Fruit fly (Drosophila melanogaster) whole organism, wandering third instar larva: ENCODE data around the gene mus302.

Experiments used
- CG32264 ChIP-seq: fragments of 200-800 bp; sonication (Bioruptor generic); optimal IDR thresholded peaks from 2 replicates; lab custom pipeline; 2016; ENCODE audit warnings: missing biosample characterization, missing genetic modification characterization
- CG9705 ChIP-seq: fragments of 200-800 bp; sonication (Bioruptor generic); optimal IDR thresholded peaks from 2 replicates; lab custom pipeline; 2018; ENCODE audit warnings: missing biosample characterization, mild to moderate bottlenecking, missing genetic modification characterization
- CrebA ChIP-seq: fragments of 200-800 bp; sonication (Bioruptor generic); optimal IDR thresholded peaks from 2 replicates; lab custom pipeline; 2016; ENCODE audit warnings: missing biosample characterization, mild to moderate bottlenecking, missing genetic modification characterization, borderline replicate concordance
- Dif ChIP-seq: fragments of 200-275, 200-300 bp; sonication (Bioruptor generic); optimal IDR thresholded peaks from 2 replicates; lab custom pipeline; 2018; ENCODE audit warnings: missing biosample characterization, missing genetic modification characterization; ENCODE audit not compliant: partially characterized antibody
- GATAd ChIP-seq: sonication (Bioruptor generic); optimal IDR thresholded peaks from 2 replicates; lab custom pipeline; 2016; ENCODE audit warnings: missing biosample characterization, missing genetic modification characterization
- HLH106 ChIP-seq: fragments of 200-800 bp; optimal IDR thresholded peaks from 3 replicates; lab custom pipeline; 2019; ENCODE audit warnings: missing biosample characterization, mild to moderate bottlenecking, missing genetic modification characterization, moderate library complexity
- Hr83 ChIP-seq: fragments of 200-300 bp; sonication (Bioruptor generic); optimal IDR thresholded peaks from 2 replicates; lab custom pipeline; 2016; ENCODE audit warnings: missing biosample characterization, mild to moderate bottlenecking, missing genetic modification characterization, moderate library complexity; ENCODE audit not compliant: poor library complexity, severe bottlenecking
- Jra ChIP-seq: sonication (Bioruptor generic); optimal IDR thresholded peaks from 2 replicates; lab custom pipeline; 2016; ENCODE audit warnings: missing biosample characterization, missing genetic modification characterization
- Myc ChIP-seq: fragments of >200 bp; optimal IDR thresholded peaks from 2 replicates; lab custom pipeline; 2017
- N ChIP-seq: fragments of >200 bp; optimal IDR thresholded peaks from 2 replicates; lab custom pipeline; 2018; ENCODE audit warnings: missing biosample characterization, missing external identifiers, missing genetic modification characterization
- OdsH ChIP-seq: fragments of 200-800 bp; sonication (Bioruptor generic); optimal IDR thresholded peaks from 2 replicates; lab custom pipeline; 2016; ENCODE audit warnings: missing biosample characterization, mild to moderate bottlenecking, missing genetic modification characterization
- Rel ChIP-seq, 2 experiments: fragments of 200-800 bp; sonication (Bioruptor generic) in 1 of 2; optimal IDR thresholded peaks; 2 replicates in 1 of 2; 3 replicates in 1 of 2; lab custom pipeline; 2016 to 2019; ENCODE audit warnings: mild to moderate bottlenecking in 2 of 2, missing biosample characterization in 2 of 2, missing genetic modification characterization in 2 of 2, moderate library complexity in 1 of 2
- Sp1 ChIP-seq: fragments of 200-800 bp; sonication (Bioruptor generic); optimal IDR thresholded peaks from 3 replicates; lab custom pipeline; 2019; ENCODE audit warnings: missing biosample characterization, mild to moderate bottlenecking, missing genetic modification characterization, moderate library complexity
- br ChIP-seq: fragments of 200-800 bp; sonication (Bioruptor generic); optimal IDR thresholded peaks from 2 replicates; lab custom pipeline; 2016; ENCODE audit warnings: missing biosample characterization, missing genetic modification characterization
- brk ChIP-seq: fragments of 200-800 bp; sonication (Bioruptor generic); optimal IDR thresholded peaks from 2 replicates; lab custom pipeline; 2016; ENCODE audit warnings: missing biosample characterization, mild to moderate bottlenecking, missing genetic modification characterization
- dl ChIP-seq, 2 experiments: fragments of 175-275, 200-275 bp in 1 of 2; fragments of 200-275 bp in 1 of 2; sonication (Bioruptor generic); optimal IDR thresholded peaks; lab custom pipeline; 2018; ENCODE audit warnings: mild to moderate bottlenecking in 2 of 2, missing biosample characterization in 2 of 2, missing genetic modification characterization in 2 of 2, moderate library complexity in 2 of 2; ENCODE audit not compliant: partially characterized antibody in 2 of 2, insufficient read depth in 1 of 2
- dsf ChIP-seq: sonication (Bioruptor generic); optimal IDR thresholded peaks from 2 replicates; lab custom pipeline; 2016; ENCODE audit warnings: missing biosample characterization, missing genetic modification characterization, borderline replicate concordance
- ey ChIP-seq: fragments of 200-800 bp; sonication (Bioruptor generic); optimal IDR thresholded peaks from 2 replicates; lab custom pipeline; 2016; ENCODE audit warnings: missing biosample characterization, missing genetic modification characterization
- foxo ChIP-seq, 2 experiments: fragments of 200-800 bp; sonication (Bioruptor generic); optimal IDR thresholded peaks; 2 replicates in 1 of 2; 3 replicates in 1 of 2; lab custom pipeline; 2016 to 2017; ENCODE audit warnings: missing biosample characterization in 2 of 2, missing genetic modification characterization in 2 of 2
- fru ChIP-seq: fragments of 200-800 bp; sonication (Bioruptor generic); optimal IDR thresholded peaks from 3 replicates; lab custom pipeline; 2016; ENCODE audit warnings: missing biosample characterization, mild to moderate bottlenecking, missing genetic modification characterization
- h ChIP-seq: fragments of 200-800 bp; sonication (Bioruptor generic); optimal IDR thresholded peaks from 3 replicates; lab custom pipeline; 2016; ENCODE audit warnings: missing biosample characterization, mild to moderate bottlenecking, missing genetic modification characterization
- jim ChIP-seq: fragments of 175-275, 200-325 bp; sonication (Bioruptor generic); optimal IDR thresholded peaks from 2 replicates; lab custom pipeline; 2016; ENCODE audit warnings: missing biosample characterization, mild to moderate bottlenecking, missing genetic modification characterization
- lola ChIP-seq: fragments of >200 bp; optimal IDR thresholded peaks from 2 replicates; lab custom pipeline; 2017; ENCODE audit warnings: missing biosample characterization, missing genetic modification characterization
- psq ChIP-seq: fragments of 200-800 bp; sonication (Bioruptor generic); optimal IDR thresholded peaks from 3 replicates; lab custom pipeline; 2017; ENCODE audit warnings: missing biosample characterization, mild to moderate bottlenecking, missing genetic modification characterization, moderate library complexity
- rgr ChIP-seq: fragments of 200-800 bp; sonication (Bioruptor generic); optimal IDR thresholded peaks from 3 replicates; lab custom pipeline; 2016; ENCODE audit warnings: missing biosample characterization, mild to moderate bottlenecking, missing genetic modification characterization
- sage ChIP-seq: fragments of 200-800 bp; sonication (Bioruptor generic); optimal IDR thresholded peaks from 2 replicates; lab custom pipeline; 2016; ENCODE audit warnings: missing biosample characterization, mild to moderate bottlenecking, missing genetic modification characterization
- sv ChIP-seq: fragments of 200-800 bp; sonication (Bioruptor generic); optimal IDR thresholded peaks from 3 replicates; lab custom pipeline; 2016; ENCODE audit warnings: missing biosample characterization, missing genetic modification characterization
- usp ChIP-seq: fragments of >200 bp; optimal IDR thresholded peaks from 2 replicates; lab custom pipeline; 2017; ENCODE audit warnings: missing biosample characterization, missing genetic modification characterization
- woc ChIP-seq: sonication (Bioruptor generic); optimal IDR thresholded peaks from 2 replicates; lab custom pipeline; 2016; ENCODE audit warnings: missing biosample characterization, mild to moderate bottlenecking, missing genetic modification characterization

mus302 gene

DNA sequence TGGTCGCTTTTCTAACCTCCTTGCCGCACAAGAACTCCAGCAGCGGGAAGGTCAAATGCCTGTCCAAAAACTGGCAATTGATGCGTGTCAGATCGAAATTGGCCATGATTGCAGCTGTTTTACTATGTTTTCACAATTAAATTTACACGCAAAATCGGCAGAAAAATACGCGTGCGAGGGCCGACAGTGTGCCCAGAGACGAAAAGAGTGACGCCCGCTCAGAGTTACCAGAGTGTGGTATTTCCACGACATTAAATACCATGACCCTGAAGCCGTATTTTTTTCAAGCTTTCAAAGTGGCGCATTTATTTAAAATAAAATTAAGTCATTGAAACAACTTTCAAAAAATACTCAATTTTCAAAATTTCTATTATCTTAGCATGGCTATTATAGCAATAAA lies 7.2 kb upstream of the mus302 start, which contains the start of gene eIF3e:
eIF3e (minus strand) TSS at position 214 of the 400 bp plus-strand sequence.
- TF ChIP-seq Sp1 (GFP tag; lab: Kevin White, UChicago) (no peak), rgr (GFP tag; lab: Kevin White, UChicago) (no peak), dsf (GFP tag; lab: Kevin White, UChicago) (no peak), Rel (GFP tag; optimal IDR thresholded peaks at IDR 0.05; lab: Kevin White, UChicago) (no peak), Rel (tag; optimal IDR thresholded peaks at IDR 0.05; lab: Kevin White, UChicago) (no peak), CrebA (no peak)

dm6 chr3L:16782789-16783188 lies 3.3 kb upstream of the mus302 start, which contains the start of gene CG9706:
Gene CG9706 (plus strand): TSS chr3L:16783010.
- TF ChIP-seq Jra (no peak), Myc (lab: Kevin White, UChicago) (peak; percentile 42)

- TF ChIP-seq brk (GFP tag; lab: Kevin White, UChicago) (no peak), GATAd (GFP tag; lab: Kevin White, UChicago) (no peak), lola (GFP tag; lab: Kevin White, UChicago) (no peak), jim (GFP tag; lab: Kevin White, UChicago) (no peak), foxo (GFP tag; optimal IDR thresholded peaks at IDR 0.05; lab: Kevin White, UChicago) (peak; percentile 41 to 93), CG9705 (peak; percentile 67), psq (GFP tag; lab: Kevin White, UChicago) (peak; percentile 81), ey (peak; percentile 89), fru (GFP tag; lab: Kevin White, UChicago) (peak; percentile 92), woc (GFP tag; lab: Kevin White, UChicago) (peak; percentile 78), usp (GFP tag; lab: Kevin White, UChicago) (no peak), Sp1 (GFP tag; lab: Kevin White, UChicago) (peak; percentile 85), N (GFP tag; lab: Kevin White, UChicago) (no peak), Rel (GFP tag; optimal IDR thresholded peaks at IDR 0.05; lab: Kevin White, UChicago) (no peak), Rel (tag; optimal IDR thresholded peaks at IDR 0.05; lab: Kevin White, UChicago) (peak; percentile 90), h (GFP tag; lab: Kevin White, UChicago) (peak; percentile 94), dsf (GFP tag; lab: Kevin White, UChicago) (peak; percentile 1), HLH106 (peak; percentile 80), Jra (peak; percentile 67), CG32264 (GFP tag; lab: Kevin White, UChicago) (peak; percentile 60), rgr (GFP tag; lab: Kevin White, UChicago) (peak; percentile 92), sv (GFP tag; lab: Kevin White, UChicago) (no peak), Dif (no peak), Hr83 (GFP tag; lab: Kevin White, UChicago) (peak; percentile 76), OdsH (GFP tag; lab: Kevin White, UChicago) (peak; percentile 93), sage (GFP tag; lab: Kevin White, UChicago) (peak; percentile 79), br (GFP tag; lab: Kevin White, UChicago) (no peak)
These were observed 2.8 kb upstream of the mus302 start for dm6 chr3L:16782218-16782763.

DNA sequence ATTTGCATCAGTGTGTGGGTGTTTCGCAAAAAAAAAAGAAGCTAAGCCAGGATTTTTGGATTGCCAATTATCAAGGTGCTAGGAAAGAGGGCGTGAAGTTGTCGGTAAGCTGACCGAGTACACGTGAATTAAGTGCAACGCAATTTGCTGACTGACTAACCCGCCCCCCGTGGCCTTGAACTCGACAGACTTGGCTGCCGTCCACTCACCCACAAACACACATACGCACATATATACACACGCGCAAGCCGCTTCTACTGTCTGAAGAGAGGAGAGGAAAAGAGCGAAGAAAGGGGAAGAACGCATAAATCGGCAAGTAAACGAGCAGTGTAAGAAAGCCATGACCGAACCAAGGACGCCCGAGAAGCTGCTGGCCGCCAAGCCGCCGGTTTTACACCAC lies 781 bp upstream of the mus302 start:
- TF ChIP-seq HLH106 = no peak
- TF ChIP-seq Rel (GFP tag; optimal IDR thresholded peaks at IDR 0.05; lab: Kevin White, UChicago) = no peak
- TF ChIP-seq Rel (tag; optimal IDR thresholded peaks at IDR 0.05; lab: Kevin White, UChicago) = peak; percentile 95

DNA sequence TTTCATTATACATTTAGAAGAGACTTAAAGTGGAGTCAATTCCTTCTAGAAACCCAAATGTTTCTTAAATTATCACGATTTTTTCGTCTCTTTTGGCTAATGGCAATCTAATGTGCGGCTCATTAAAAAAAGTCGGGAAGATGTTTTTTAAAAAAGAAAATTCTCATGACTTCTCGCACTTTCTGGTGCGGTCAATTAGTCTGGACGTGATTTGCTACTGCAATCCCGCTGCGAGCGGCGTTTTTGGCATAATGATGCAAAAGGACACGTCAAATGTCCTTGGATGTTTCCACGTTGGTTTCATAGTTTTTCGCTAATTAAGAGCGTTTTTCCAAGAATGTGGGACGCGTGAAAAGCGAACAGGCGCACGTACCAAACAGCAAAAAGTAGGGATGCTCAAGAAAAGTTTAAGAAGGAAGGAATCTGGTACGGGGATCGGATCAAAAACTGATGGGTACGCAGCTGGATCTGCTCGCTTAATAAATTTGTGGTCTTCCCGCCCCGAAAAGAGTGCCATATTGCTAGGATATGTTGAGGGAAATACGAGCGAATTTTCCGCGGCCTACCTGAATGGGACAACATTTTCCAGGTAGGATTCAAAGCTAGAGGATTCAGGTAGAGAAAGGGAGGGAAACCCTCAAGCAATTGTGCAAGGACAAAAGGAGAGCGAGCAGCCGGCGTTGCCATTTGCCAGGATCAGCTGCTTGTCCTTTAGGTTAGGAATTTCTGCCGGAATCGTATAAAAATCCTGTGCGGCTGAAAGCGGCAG lies 6.6 kb downstream of the mus302 start:
- TF ChIP-seq dl (GFP tag; optimal IDR thresholded peaks at IDR 0.05; lab: Kevin White, UChicago; ENCODE audit: insufficient read depth in 1 of 2, partially characterized antibody in 2 of 2) = no peak
